Worm (Caenorhabditis elegans) whole organism, early embryonic: ENCODE results near the gene dis-3.

Experiments
- F13C5.2 ChIP-seq: sonication (generic microtip); optimal IDR thresholded peaks from 2 replicates; lab custom pipeline; 2017; ENCODE audit warnings: mild to moderate bottlenecking, missing genetic modification characterization, inconsistent platforms, missing compliant biosample characterization
- aly-1 ChIP-seq: sonication (generic microtip); optimal IDR thresholded peaks from 2 replicates; lab custom pipeline; 2016; ENCODE audit warnings: missing genetic modification characterization, missing compliant biosample characterization
- ama-1 ChIP-seq: fragments of 150-350 bp; optimal IDR thresholded peaks from 2 replicates; lab custom pipeline; 2014
- ceh-13 ChIP-seq: fragments of 200-800 bp; sonication (Bioruptor generic); optimal IDR thresholded peaks from 2 replicates; lab custom pipeline; 2018; ENCODE audit warnings: mild to moderate bottlenecking, missing genetic modification characterization, missing compliant biosample characterization
- ceh-36 ChIP-seq: sonication (generic microtip); optimal IDR thresholded peaks from 2 replicates; lab custom pipeline; 2016; ENCODE audit warnings: missing genetic modification characterization, inconsistent platforms, missing compliant biosample characterization
- ets-7 ChIP-seq: sonication (generic microtip); optimal IDR thresholded peaks from 2 replicates; lab custom pipeline; 2016; ENCODE audit warnings: missing genotype, missing genetic modification characterization, missing compliant biosample characterization
- flt-1 ChIP-seq: fragments of 200-800 bp; sonication (Bioruptor generic); IDR thresholded peaks from 2 replicates; pipeline ENCODE4 v1.3.6; 2022; ENCODE audit warnings: missing genetic modification characterization, missing compliant biosample characterization
- hmg-4 ChIP-seq: fragments of 200-800 bp; sonication (Bioruptor generic); optimal IDR thresholded peaks from 2 replicates; lab custom pipeline; 2018; ENCODE audit warnings: mild to moderate bottlenecking, missing genetic modification characterization, missing compliant biosample characterization
- hnd-1 ChIP-seq: sonication (generic microtip); optimal IDR thresholded peaks from 2 replicates; lab custom pipeline; 2016; ENCODE audit warnings: missing genetic modification characterization, missing compliant biosample characterization
- scrt-1 ChIP-seq: fragments of 200-800 bp; sonication (Bioruptor generic); IDR thresholded peaks from 2 replicates; pipeline ENCODE4 v1.3.6; 2022; ENCODE audit warnings: missing genetic modification characterization, missing compliant biosample characterization
- sea-1 ChIP-seq: fragments of 200-800 bp; sonication (Bioruptor generic); conservative IDR thresholded peaks from 2 replicates; pipeline ENCODE4 v1.3.6; 2022; ENCODE audit warnings: missing genetic modification characterization, missing compliant biosample characterization

- TF ChIP-seq ceh-13 (no peak), F13C5.2 (tag; lab: Kevin White, UChicago) (no peak), flt-1 (GFP tag; lab: Robert Waterston, UW) (no peak), ceh-36 (no peak), ama-1 (lab: Kevin White, UChicago) (no peak), hmg-4 (no peak), hnd-1 (tag; lab: Kevin White, UChicago) (no peak), scrt-1 (GFP tag; lab: Robert Waterston, UW) (no peak), aly-1 (no peak), ets-7 (tag; lab: Kevin White, UChicago) (no peak), sea-1 (GFP tag; lab: Robert Waterston, UW) (no peak)
Observed at ce11 chrIV:10056138-10056537, 40.9 kb upstream of the dis-3 start, which contains the start of gene T04B2.7.
